Worm (Caenorhabditis elegans): ENCODE data around the gene nhr-180.

- TF ChIP-seq nhr-41 (GFP tag; IDR thresholded peaks at IDR 0.05), result no peak
- TF ChIP-seq snpc-4 (tag; optimal IDR thresholded peaks at IDR 0.05), result no peak
- TF ChIP-seq gei-8 (GFP tag; optimal IDR thresholded peaks at IDR 0.05), result no peak
- TF ChIP-seq dmd-9 (GFP tag; IDR thresholded peaks at IDR 0.05), result no peak
- no peak for TF ChIP-seq unc-130 (GFP tag; optimal IDR thresholded peaks at IDR 0.05)
- TF ChIP-seq lin-13 (GFP tag; optimal IDR thresholded peaks at IDR 0.05), result no peak
- no peak for TF ChIP-seq lin-39 (tag; optimal IDR thresholded peaks at IDR 0.05)
- no peak for TF ChIP-seq ceh-82 (tag; optimal IDR thresholded peaks at IDR 0.05)
- TF ChIP-seq tag-97 (GFP tag; IDR thresholded peaks at IDR 0.05), result no peak
- TF ChIP-seq nhr-76 (tag; optimal IDR thresholded peaks at IDR 0.05), result no peak
Observed at ce11 chrV:642750-643149, 24.6 kb downstream of the nhr-180 start, which contains the start of gene nhr-190.
